Worm (Caenorhabditis elegans) whole organism, midembryonic: ENCODE measurements around the gene C34F11.5.

Source experiments
- T22C8.4 ChIP-seq: fragments of 200-800 bp; sonication (Bioruptor generic); IDR thresholded peaks from 2 replicates; pipeline ENCODE4 v1.3.6; 2022; ENCODE audit warnings: missing genetic modification characterization, missing compliant biosample characterization
- cog-1 ChIP-seq: sonication (generic microtip); optimal IDR thresholded peaks from 2 replicates; lab custom pipeline; 2016; ENCODE audit warnings: missing genetic modification characterization, missing compliant biosample characterization
- flt-1 ChIP-seq: fragments of 200-800 bp; sonication (Bioruptor generic); IDR thresholded peaks from 2 replicates; pipeline ENCODE4 v1.3.6; 2022; ENCODE audit warnings: missing genetic modification characterization, missing compliant biosample characterization
- klf-2 ChIP-seq: fragments of 200-800 bp; sonication (Bioruptor generic); conservative IDR thresholded peaks from 2 replicates; pipeline ENCODE4 v1.3.6; 2022; ENCODE audit warnings: missing genetic modification reagents, missing genetic modification characterization, missing compliant biosample characterization
- med-1 ChIP-seq: sonication (generic microtip); optimal IDR thresholded peaks from 2 replicates; lab custom pipeline; 2017; ENCODE audit warnings: missing genetic modification characterization, mild to moderate bottlenecking, missing compliant biosample characterization, antibody characterized with exemption, missing genetic modification reagents; ENCODE audit not compliant: insufficient read depth
- ref-1 ChIP-seq: fragments of 200-800 bp; sonication (Bioruptor generic); conservative IDR thresholded peaks from 2 replicates; pipeline ENCODE4 v1.3.6; 2022; ENCODE audit warnings: missing genetic modification reagents, missing genetic modification characterization, missing compliant biosample characterization
- tab-1 ChIP-seq: fragments of 200-800 bp; sonication (Bioruptor generic); IDR thresholded peaks from 2 replicates; pipeline ENCODE4 v1.3.6; 2022; ENCODE audit warnings: missing genetic modification characterization, missing compliant biosample characterization
- ztf-23 ChIP-seq: fragments of 200-800 bp; sonication (Bioruptor generic); IDR thresholded peaks from 2 replicates; pipeline ENCODE4 v1.3.6; 2022; ENCODE audit warnings: missing genetic modification reagents, missing genetic modification characterization, missing compliant biosample characterization
- ztf-29 ChIP-seq: fragments of 200-800 bp; sonication (Bioruptor generic); IDR thresholded peaks from 2 replicates; pipeline ENCODE4 v1.3.6; 2022; ENCODE audit warnings: missing genetic modification reagents, missing genetic modification characterization, missing compliant biosample characterization

DNA sequence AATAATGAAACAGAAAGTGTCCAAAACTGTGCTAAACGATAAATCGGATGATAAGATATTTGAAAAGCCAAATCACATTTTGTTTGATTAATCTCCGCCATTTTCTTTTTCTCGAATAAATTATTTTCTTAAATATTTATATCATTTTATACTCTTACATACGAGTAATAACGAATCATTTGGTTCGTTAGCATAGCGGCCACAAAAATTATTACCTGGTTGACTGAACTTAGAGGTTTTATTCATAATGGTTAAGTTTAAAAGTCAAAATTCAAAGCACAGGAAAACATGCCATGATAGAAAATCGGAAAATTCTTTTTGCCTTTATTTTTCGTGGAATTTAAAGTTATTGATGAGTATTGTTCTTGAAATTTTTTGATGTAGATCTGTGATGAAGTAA, 32.3 kb upstream of the C34F11.5 start, which contains the start of gene srb-5:
- TF ChIP-seq ref-1, result no peak
- TF ChIP-seq tab-1 (GFP tag; lab: Robert Waterston, UW), result no peak
- TF ChIP-seq med-1 (GFP tag; lab: Kevin White, UChicago), result no peak
- TF ChIP-seq ztf-29, result no peak
- no peak for TF ChIP-seq ztf-23
- TF ChIP-seq flt-1 (GFP tag; lab: Robert Waterston, UW), result no peak
- no peak for TF ChIP-seq klf-2 (GFP tag; lab: Robert Waterston, UW)
- no peak for TF ChIP-seq cog-1 (tag; lab: Kevin White, UChicago)
- TF ChIP-seq T22C8.4, result no peak
